Fruit fly (Drosophila melanogaster) whole organism, prepupa: ENCODE results near the gene CG13950.

Source experiments
- Blimp-1 ChIP-seq: fragments of 200-800 bp; sonication (Bioruptor generic); optimal IDR thresholded peaks from 3 replicates; lab custom pipeline; 2017; ENCODE audit warnings: missing biosample characterization, missing genetic modification characterization, mild to moderate bottlenecking, moderate library complexity, missing genetic modification reagents
- CG10631 ChIP-seq: fragments of 200-800 bp; sonication (Bioruptor generic); optimal IDR thresholded peaks from 2 replicates; lab custom pipeline; 2016; ENCODE audit warnings: missing biosample characterization, missing genetic modification characterization
- CG10669 ChIP-seq: fragments of 200-800 bp; sonication (Bioruptor generic); optimal IDR thresholded peaks from 3 replicates; lab custom pipeline; 2018; ENCODE audit warnings: missing biosample characterization, mild to moderate bottlenecking, missing genetic modification characterization, moderate library complexity
- CG11294 ChIP-seq: fragments of 200-800 bp; sonication (Bioruptor generic); IDR thresholded peaks from 2 replicates; pipeline ENCODE4 v1.3.6; 2022; ENCODE audit warnings: missing biosample characterization, missing genetic modification characterization
- CG11762 ChIP-seq: fragments of 200-800 bp; sonication (Bioruptor generic); optimal IDR thresholded peaks from 3 replicates; lab custom pipeline; 2016; ENCODE audit warnings: missing biosample characterization, missing genetic modification characterization; ENCODE audit not compliant: insufficient read depth
- CG11902 ChIP-seq: fragments of 200-800 bp; sonication (Bioruptor generic); optimal IDR thresholded peaks from 3 replicates; lab custom pipeline; 2016; ENCODE audit warnings: missing biosample characterization, missing genetic modification characterization
- CG15336 ChIP-seq: fragments of 200-800 bp; sonication (Bioruptor generic); IDR thresholded peaks from 2 replicates; pipeline ENCODE4 v1.3.6; 2022; ENCODE audit warnings: missing biosample characterization, missing genetic modification characterization
- CG1621 ChIP-seq: fragments of 200-800 bp; sonication (Bioruptor generic); optimal IDR thresholded peaks from 3 replicates; lab custom pipeline; 2018; ENCODE audit warnings: missing biosample characterization, mild to moderate bottlenecking, missing genetic modification characterization
- CG16779 ChIP-seq: fragments of 200-800 bp; sonication (Bioruptor generic); optimal IDR thresholded peaks from 3 replicates; lab custom pipeline; 2017; ENCODE audit warnings: missing biosample characterization, mild to moderate bottlenecking, missing genetic modification characterization
- CG31627 ChIP-seq: fragments of 200-800 bp; sonication (Bioruptor generic); optimal IDR thresholded peaks from 3 replicates; lab custom pipeline; 2016; ENCODE audit warnings: missing biosample characterization, missing genetic modification characterization
- CG32006 ChIP-seq: fragments of 200-800 bp; sonication (Bioruptor generic); optimal IDR thresholded peaks from 3 replicates; lab custom pipeline; 2017; ENCODE audit warnings: missing biosample characterization, mild to moderate bottlenecking, missing genetic modification characterization
- CG34406 ChIP-seq: fragments of 200-800 bp; sonication (Bioruptor generic); optimal IDR thresholded peaks from 3 replicates; lab custom pipeline; 2016; ENCODE audit warnings: missing biosample characterization, missing genetic modification characterization
- CG3919 ChIP-seq: fragments of 200-800 bp; sonication (Bioruptor generic); optimal IDR thresholded peaks from 3 replicates; lab custom pipeline; 2016; ENCODE audit warnings: missing biosample characterization, missing genetic modification characterization
- CG4318 ChIP-seq: fragments of 200-800 bp; sonication (Bioruptor generic); optimal IDR thresholded peaks from 3 replicates; lab custom pipeline; 2017; ENCODE audit warnings: missing biosample characterization, mild to moderate bottlenecking, missing genetic modification characterization
- CG6163 ChIP-seq: fragments of 200-800 bp; sonication (Bioruptor generic); IDR thresholded peaks from 3 replicates; pipeline ENCODE4 v1.3.6; 2022; ENCODE audit warnings: missing biosample characterization, missing genetic modification characterization
- CG6792 ChIP-seq: fragments of 200-800 bp; sonication (Bioruptor generic); optimal IDR thresholded peaks from 3 replicates; lab custom pipeline; 2016; ENCODE audit warnings: missing biosample characterization, missing genetic modification characterization
- CG6808 ChIP-seq: fragments of 200-800 bp; sonication (Bioruptor generic); optimal IDR thresholded peaks from 3 replicates; lab custom pipeline; 2017; ENCODE audit warnings: missing biosample characterization, missing genetic modification characterization, mild to moderate bottlenecking, moderate library complexity, missing genetic modification reagents
- CG6854 ChIP-seq: fragments of 200-800 bp; sonication (Bioruptor generic); optimal IDR thresholded peaks from 2 replicates; lab custom pipeline; 2017; ENCODE audit warnings: missing biosample characterization, mild to moderate bottlenecking, missing genetic modification characterization
- CG7368 ChIP-seq: fragments of 200-800 bp; sonication (Bioruptor generic); optimal IDR thresholded peaks from 3 replicates; lab custom pipeline; 2016; ENCODE audit warnings: missing biosample characterization, missing genetic modification characterization
- CG8319 ChIP-seq: fragments of 200-800 bp; sonication (Bioruptor generic); optimal IDR thresholded peaks from 3 replicates; lab custom pipeline; 2016; ENCODE audit warnings: missing biosample characterization, missing genetic modification characterization
- CG8632 ChIP-seq: fragments of 200-800 bp; sonication (Bioruptor generic); optimal IDR thresholded peaks from 3 replicates; lab custom pipeline; 2016; ENCODE audit warnings: missing biosample characterization, missing genetic modification characterization
- Eip75B ChIP-seq: fragments of 200-800 bp; sonication (Bioruptor generic); optimal IDR thresholded peaks from 3 replicates; lab custom pipeline; 2016; ENCODE audit warnings: missing biosample characterization, missing genetic modification characterization
- Eip78C ChIP-seq: fragments of 200-800 bp; sonication (Bioruptor generic); peaks from one replicate; lab custom pipeline; 2016; ENCODE audit warnings: missing biosample characterization, missing genetic modification characterization
- Eip93F ChIP-seq: fragments of 200-800 bp; sonication (Bioruptor generic); optimal IDR thresholded peaks from 2 replicates; lab custom pipeline; 2016; ENCODE audit warnings: missing biosample characterization, mild to moderate bottlenecking, missing genetic modification characterization
- Ets21C ChIP-seq: fragments of 200-800 bp; sonication (Bioruptor generic); optimal IDR thresholded peaks from 3 replicates; lab custom pipeline; 2016; ENCODE audit warnings: missing biosample characterization, missing genetic modification characterization
- Ets96B ChIP-seq: fragments of 200-800 bp; optimal IDR thresholded peaks from 2 replicates; lab custom pipeline; 2019; ENCODE audit warnings: missing biosample characterization, mild to moderate bottlenecking, missing genetic modification characterization, moderate library complexity
- Gug ChIP-seq: fragments of 200-800 bp; sonication (Bioruptor generic); IDR thresholded peaks from 2 replicates; pipeline ENCODE4 v1.3.6; 2022; ENCODE audit warnings: missing biosample characterization, missing genetic modification characterization
- Hr38 ChIP-seq: sonication (Bioruptor generic); optimal IDR thresholded peaks from 2 replicates; lab custom pipeline; 2016; ENCODE audit warnings: missing biosample characterization, missing genetic modification characterization
- Hr4 ChIP-seq: fragments of 200-800 bp; sonication (Bioruptor generic); optimal IDR thresholded peaks from 3 replicates; lab custom pipeline; 2016; ENCODE audit warnings: missing biosample characterization, missing genetic modification characterization
- Lpt ChIP-seq: fragments of 200-800 bp; sonication (Bioruptor generic); optimal IDR thresholded peaks from 3 replicates; lab custom pipeline; 2016; ENCODE audit warnings: missing biosample characterization, missing genetic modification characterization
- Met ChIP-seq: fragments of 200-800 bp; sonication (Bioruptor generic); optimal IDR thresholded peaks from 3 replicates; lab custom pipeline; 2016; ENCODE audit warnings: missing biosample characterization, missing genetic modification characterization
- OdsH ChIP-seq: fragments of 200-800 bp; sonication (Bioruptor generic); optimal IDR thresholded peaks from 3 replicates; lab custom pipeline; 2016; ENCODE audit warnings: missing biosample characterization, missing genetic modification characterization
- Smox ChIP-seq: fragments of 200-800 bp; sonication (Bioruptor generic); optimal IDR thresholded peaks from 3 replicates; lab custom pipeline; 2016; ENCODE audit warnings: missing biosample characterization, missing genetic modification characterization
- Sox102F ChIP-seq: fragments of 200-800 bp; sonication (Bioruptor generic); optimal IDR thresholded peaks from 2 replicates; lab custom pipeline; 2016; ENCODE audit warnings: missing biosample characterization, mild to moderate bottlenecking, missing genetic modification characterization
- Sox14 ChIP-seq: fragments of 200-800 bp; sonication (Bioruptor generic); optimal IDR thresholded peaks from 3 replicates; lab custom pipeline; 2016; ENCODE audit warnings: missing biosample characterization, missing genetic modification characterization
- Sox15 ChIP-seq: fragments of 200-800 bp; sonication (Bioruptor generic); optimal IDR thresholded peaks from 3 replicates; lab custom pipeline; 2016; ENCODE audit warnings: missing biosample characterization, missing genetic modification characterization
- acj6 ChIP-seq: fragments of 200-800 bp; sonication (Bioruptor generic); optimal IDR thresholded peaks from 3 replicates; lab custom pipeline; 2016; ENCODE audit warnings: missing biosample characterization, missing genetic modification characterization
- cyc ChIP-seq: fragments of 200-800 bp; sonication (Bioruptor generic); optimal IDR thresholded peaks from 3 replicates; lab custom pipeline; 2016; ENCODE audit warnings: missing biosample characterization, missing genetic modification characterization
- dac ChIP-seq: fragments of 200-800 bp; sonication (Bioruptor generic); optimal IDR thresholded peaks from 2 replicates; lab custom pipeline; 2017; ENCODE audit warnings: missing biosample characterization, mild to moderate bottlenecking, missing genetic modification characterization
- dsx ChIP-seq: fragments of 200-800 bp; optimal IDR thresholded peaks from 3 replicates; lab custom pipeline; 2019; ENCODE audit warnings: missing biosample characterization, mild to moderate bottlenecking, missing genetic modification characterization, moderate library complexity; ENCODE audit not compliant: poor library complexity, severe bottlenecking
- esn ChIP-seq: fragments of 200-800 bp; sonication (Bioruptor generic); optimal IDR thresholded peaks from 2 replicates; lab custom pipeline; 2016; ENCODE audit warnings: missing biosample characterization, mild to moderate bottlenecking, missing genetic modification characterization, moderate library complexity
- fd85E ChIP-seq: fragments of 200-800 bp; sonication (Bioruptor generic); optimal IDR thresholded peaks from 3 replicates; lab custom pipeline; 2016; ENCODE audit warnings: missing biosample characterization, missing genetic modification characterization
- pdm3 ChIP-seq: fragments of 200-800 bp; sonication (Bioruptor generic); optimal IDR thresholded peaks from 3 replicates; lab custom pipeline; 2016; ENCODE audit warnings: missing biosample characterization, missing genetic modification characterization
- spab ChIP-seq: fragments of 200-800 bp; sonication (Bioruptor generic); optimal IDR thresholded peaks from 2 replicates; lab custom pipeline; 2017; ENCODE audit warnings: missing biosample characterization, mild to moderate bottlenecking, missing genetic modification characterization, missing genetic modification reagents
- svp ChIP-seq: fragments of 200-800 bp; sonication (Bioruptor generic); peaks from one replicate; lab custom pipeline; 2016; ENCODE audit warnings: missing biosample characterization, missing genetic modification characterization
- vri ChIP-seq: fragments of 200-800 bp; sonication (Bioruptor generic); optimal IDR thresholded peaks from 3 replicates; lab custom pipeline; 2016; ENCODE audit warnings: missing biosample characterization, mild to moderate bottlenecking, missing genetic modification characterization

CG13950 gene

dm6 chr2L:845341-846004 lies 14.5 kb upstream of the CG13950 start (continued):
- TF ChIP-seq Lpt (GFP tag; lab: Kevin White, UChicago): peak; percentile 77
- TF ChIP-seq CG10669 (GFP tag; lab: Kevin White, UChicago): peak; percentile 63
- no peak for TF ChIP-seq Blimp-1 (GFP tag; lab: Kevin White, UChicago)
- TF ChIP-seq Sox15 (GFP tag; lab: Kevin White, UChicago): peak; percentile 46
- peak; percentile 76 for TF ChIP-seq esn
- peak; percentile 81 for TF ChIP-seq Met (GFP tag; lab: Kevin White, UChicago)
- peak; percentile 45 for TF ChIP-seq CG16779 (tag; lab: Kevin White, UChicago)
- TF ChIP-seq CG6792 (GFP tag; lab: Kevin White, UChicago): peak; percentile 70
- TF ChIP-seq CG8319: peak; percentile 40
- TF ChIP-seq Eip75B (GFP tag; lab: Kevin White, UChicago): peak; percentile 77
- peak; percentile 44 for TF ChIP-seq spab (GFP tag; lab: Kevin White, UChicago)
- peak; percentile 75 for TF ChIP-seq acj6 (GFP tag; lab: Kevin White, UChicago)
- peak; percentile 91 for TF ChIP-seq svp (GFP tag; lab: Kevin White, UChicago)
- peak; percentile 89 for TF ChIP-seq CG32006 (GFP tag; lab: Kevin White, UChicago)
- peak; percentile 52 for TF ChIP-seq CG8632 (GFP tag; lab: Kevin White, UChicago)
- TF ChIP-seq vri (GFP tag; lab: Kevin White, UChicago): peak; percentile 46

DNA sequence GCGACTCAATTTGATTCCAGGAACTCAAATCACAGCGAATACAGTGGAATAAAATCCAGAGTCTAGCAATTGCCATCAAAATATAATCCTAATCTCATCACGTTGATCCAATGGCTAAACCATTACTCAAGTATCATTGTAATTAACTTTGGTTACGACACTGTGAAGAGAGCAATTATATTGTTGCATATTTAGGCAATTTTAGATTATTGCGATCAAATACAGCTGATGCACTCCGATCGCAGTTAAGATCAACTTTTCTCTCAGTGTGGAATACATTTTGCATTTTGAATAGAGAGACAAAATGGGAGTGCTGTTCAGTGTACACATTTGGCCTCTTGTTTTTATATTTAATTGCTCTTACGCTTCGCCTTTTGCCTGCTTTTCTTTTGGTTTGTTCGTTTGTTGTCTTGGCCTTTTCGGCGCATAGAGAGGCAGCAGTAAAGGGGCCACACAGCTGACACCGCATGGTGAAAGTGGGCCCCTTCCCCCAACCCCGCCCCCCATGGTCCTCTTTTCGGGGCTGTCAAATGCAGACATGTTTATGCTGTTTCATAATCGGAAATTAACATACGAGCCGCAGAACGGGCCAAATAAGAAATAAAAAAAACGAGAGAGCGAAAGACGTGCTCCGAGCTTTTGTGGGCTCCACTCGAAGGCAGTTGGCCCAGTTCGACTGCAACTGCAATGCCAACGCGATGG lies 13.7 kb upstream of the CG13950 start:
- TF ChIP-seq Smox (GFP tag; lab: Kevin White, UChicago) (peak; percentile 62), Hr38 (GFP tag; lab: Kevin White, UChicago) (no peak), CG11294 (GFP tag; lab: Robert Waterston, UW) (peak; percentile 45; the same call in 1 of the 2 replicates), Eip75B (GFP tag; lab: Kevin White, UChicago) (peak; percentile 30), CG6808 (GFP tag; lab: Kevin White, UChicago) (no peak), fd85E (GFP tag; lab: Kevin White, UChicago) (no peak), pdm3 (GFP tag; lab: Kevin White, UChicago) (peak; percentile 72), CG3919 (GFP tag; lab: Kevin White, UChicago) (peak; percentile 69), CG6163 (peak; percentile 70), CG11762 (GFP tag; lab: Kevin White, UChicago) (peak; percentile 47), Ets21C (peak; percentile 49), Eip78C (peak; percentile 90), esn (peak; percentile 66), OdsH (GFP tag; lab: Kevin White, UChicago) (peak; percentile 67), CG34406 (GFP tag; lab: Kevin White, UChicago) (peak; percentile 56), CG10631 (GFP tag; lab: Kevin White, UChicago) (peak; percentile 32), CG16779 (tag; lab: Kevin White, UChicago) (peak; percentile 48), CG15336 (GFP tag; lab: Robert Waterston, UW) (peak; percentile 85), Gug (peak; percentile 67), vri (GFP tag; lab: Kevin White, UChicago) (peak; percentile 58), CG7368 (GFP tag; lab: Kevin White, UChicago) (peak; percentile 51), cyc (peak; percentile 61), dac (GFP tag; lab: Kevin White, UChicago) (peak; percentile 70), Met (GFP tag; lab: Kevin White, UChicago) (peak; percentile 76), svp (GFP tag; lab: Kevin White, UChicago) (peak; percentile 76), CG6854 (GFP tag; lab: Kevin White, UChicago) (peak; percentile 32), Hr4 (GFP tag; lab: Kevin White, UChicago) (peak; percentile 90), Ets96B (tag; lab: Kevin White, UChicago) (no peak), CG10669 (GFP tag; lab: Kevin White, UChicago) (peak; percentile 24), Sox102F (GFP tag; lab: Kevin White, UChicago) (peak; percentile 66), CG31627 (GFP tag; lab: Kevin White, UChicago) (peak; percentile 69), Sox14 (peak; percentile 24), CG4318 (GFP tag; lab: Kevin White, UChicago) (peak; percentile 80), CG8632 (GFP tag; lab: Kevin White, UChicago) (peak; percentile 13), Lpt (GFP tag; lab: Kevin White, UChicago) (peak; percentile 64), Eip93F (GFP tag; lab: Kevin White, UChicago) (no peak), dsx (GFP tag; lab: Kevin White, UChicago) (no peak), CG1621 (tag; lab: Kevin White, UChicago) (peak; percentile 14), CG8319 (peak; percentile 28), CG11902 (GFP tag; lab: Kevin White, UChicago) (peak; percentile 6)
